Worm (Caenorhabditis elegans): ENCODE results near the gene srh-282.

srh-282 gene

DNA sequence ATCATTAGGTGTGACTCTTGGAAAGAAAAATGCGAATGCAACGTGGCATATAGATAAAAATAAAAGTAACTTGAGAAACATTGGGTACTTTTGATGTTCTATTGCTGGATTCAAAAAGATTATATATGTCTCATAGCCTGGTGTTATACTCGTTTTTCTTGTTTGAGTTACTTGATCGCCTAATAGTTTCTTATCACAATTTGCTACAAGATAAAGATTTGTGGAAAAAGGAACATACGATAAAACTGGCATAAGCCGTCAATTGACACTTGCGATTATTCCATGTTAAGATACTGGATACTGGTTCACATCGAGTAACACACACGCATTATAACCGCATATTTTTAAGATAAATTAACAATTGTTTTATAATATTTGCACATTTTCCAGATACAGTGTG, 20.7 kb downstream of the srh-282 start, which contains the start of gene grl-19:
TSS of gene grl-19 (minus strand) at position 101 of the 400 bp plus-strand sequence.
- TF ChIP-seq hmg-4 (GFP tag; optimal IDR thresholded peaks at IDR 0.05), result no peak
- no peak for TF ChIP-seq scrt-1 (GFP tag; IDR thresholded peaks at IDR 0.05)
- TF ChIP-seq ceh-13 (GFP tag; optimal IDR thresholded peaks at IDR 0.05), result no peak
- TF ChIP-seq pes-1 (GFP tag; IDR thresholded peaks at IDR 0.05), result no peak
- TF ChIP-seq aly-1 (tag; optimal IDR thresholded peaks at IDR 0.05), result no peak
- no peak for TF ChIP-seq F13C5.2 (tag; optimal IDR thresholded peaks at IDR 0.05)
- no peak for TF ChIP-seq tbx-37 (GFP tag; conservative IDR thresholded peaks at IDR 0.05)
- TF ChIP-seq B0310.2 (tag; optimal IDR thresholded peaks at IDR 0.05), result no peak
- TF ChIP-seq ama-1 (optimal IDR thresholded peaks at IDR 0.05), result no peak
- TF ChIP-seq ceh-36 (tag; optimal IDR thresholded peaks at IDR 0.05), result no peak
- no peak for TF ChIP-seq tra-4 (tag; optimal IDR thresholded peaks at IDR 0.05)
- TF ChIP-seq flt-1 (GFP tag; IDR thresholded peaks at IDR 0.05), result no peak
- no peak for TF ChIP-seq ets-7 (tag; optimal IDR thresholded peaks at IDR 0.05)
- no peak for TF ChIP-seq sea-1 (GFP tag; conservative IDR thresholded peaks at IDR 0.05)
- TF ChIP-seq hmbx-1 (tag; optimal IDR thresholded peaks at IDR 0.05), result no peak

DNA sequence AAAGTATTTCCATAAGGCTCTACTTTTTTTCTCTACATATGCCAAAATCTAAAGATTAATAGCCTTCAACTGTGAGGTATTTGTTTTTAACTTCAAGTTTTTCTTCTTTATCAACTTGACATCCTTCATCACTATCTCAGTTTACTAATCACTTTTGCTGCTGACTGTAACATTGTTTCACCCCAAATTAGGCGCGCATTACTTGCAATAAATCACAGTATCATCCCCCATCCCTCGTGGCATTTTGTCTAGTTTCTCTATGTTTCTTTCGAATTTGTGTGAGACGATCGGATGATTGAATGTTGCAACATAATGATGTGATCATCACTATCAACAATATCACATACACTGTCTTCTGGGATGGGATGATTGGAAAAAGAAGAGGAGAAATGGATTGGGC, 25.7 kb downstream of the srh-282 start:
- TF ChIP-seq ceh-36 (tag; optimal IDR thresholded peaks at IDR 0.05), result no peak
- no peak for TF ChIP-seq pes-1 (GFP tag; IDR thresholded peaks at IDR 0.05)
- no peak for TF ChIP-seq aly-1 (tag; optimal IDR thresholded peaks at IDR 0.05)
- TF ChIP-seq hmbx-1 (tag; optimal IDR thresholded peaks at IDR 0.05), result no peak
- no peak for TF ChIP-seq tra-4 (tag; optimal IDR thresholded peaks at IDR 0.05)
- no peak for TF ChIP-seq flt-1 (GFP tag; IDR thresholded peaks at IDR 0.05)
- TF ChIP-seq ets-7 (tag; optimal IDR thresholded peaks at IDR 0.05), result no peak
- no peak for TF ChIP-seq tbx-37 (GFP tag; conservative IDR thresholded peaks at IDR 0.05)
- no peak for TF ChIP-seq B0310.2 (tag; optimal IDR thresholded peaks at IDR 0.05)
- no peak for TF ChIP-seq hmg-4 (GFP tag; optimal IDR thresholded peaks at IDR 0.05)
- no peak for TF ChIP-seq sea-1 (GFP tag; conservative IDR thresholded peaks at IDR 0.05)
- no peak for TF ChIP-seq ceh-13 (GFP tag; optimal IDR thresholded peaks at IDR 0.05)
- no peak for TF ChIP-seq F13C5.2 (tag; optimal IDR thresholded peaks at IDR 0.05)
- TF ChIP-seq hnd-1 (tag; optimal IDR thresholded peaks at IDR 0.05), result no peak
- no peak for TF ChIP-seq ama-1 (optimal IDR thresholded peaks at IDR 0.05)
- no peak for TF ChIP-seq tbx-11 (GFP tag; IDR thresholded peaks at IDR 0.05)
- no peak for TF ChIP-seq scrt-1 (GFP tag; IDR thresholded peaks at IDR 0.05)

DNA sequence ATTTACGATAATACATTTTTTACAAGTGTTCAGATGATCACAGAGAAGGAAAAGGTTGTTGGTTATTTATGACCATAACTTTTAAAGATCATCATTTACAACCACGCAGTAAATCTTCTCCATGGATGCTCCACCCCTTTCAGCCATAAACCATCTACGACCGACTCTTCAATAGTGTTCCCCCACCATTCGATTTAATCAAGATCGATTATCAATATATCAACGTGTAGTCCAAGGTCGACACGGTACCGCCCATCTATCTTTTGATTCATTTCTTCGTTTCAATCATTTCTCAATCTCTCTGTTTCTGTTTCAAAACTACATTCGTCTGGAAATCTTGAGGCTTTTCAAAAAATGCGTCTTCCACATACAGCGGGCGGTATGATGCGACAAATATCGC, 28.4 kb downstream of the srh-282 start, which contains the start of gene aass-1:
TSS of gene aass-1 (plus strand) at position 301 of the 400 bp plus-strand sequence.
- TF ChIP-seq flt-1 (GFP tag; IDR thresholded peaks at IDR 0.05) (no peak), B0310.2 (tag; optimal IDR thresholded peaks at IDR 0.05) (no peak), F13C5.2 (tag; optimal IDR thresholded peaks at IDR 0.05) (no peak), tra-4 (tag; optimal IDR thresholded peaks at IDR 0.05) (no peak), tbx-11 (GFP tag; IDR thresholded peaks at IDR 0.05) (no peak), aly-1 (tag; optimal IDR thresholded peaks at IDR 0.05) (no peak), ceh-36 (tag; optimal IDR thresholded peaks at IDR 0.05) (no peak), hmbx-1 (tag; optimal IDR thresholded peaks at IDR 0.05) (no peak), ama-1 (optimal IDR thresholded peaks at IDR 0.05) (no peak), pes-1 (GFP tag; IDR thresholded peaks at IDR 0.05) (no peak), hmg-4 (GFP tag; optimal IDR thresholded peaks at IDR 0.05) (no peak)

DNA sequence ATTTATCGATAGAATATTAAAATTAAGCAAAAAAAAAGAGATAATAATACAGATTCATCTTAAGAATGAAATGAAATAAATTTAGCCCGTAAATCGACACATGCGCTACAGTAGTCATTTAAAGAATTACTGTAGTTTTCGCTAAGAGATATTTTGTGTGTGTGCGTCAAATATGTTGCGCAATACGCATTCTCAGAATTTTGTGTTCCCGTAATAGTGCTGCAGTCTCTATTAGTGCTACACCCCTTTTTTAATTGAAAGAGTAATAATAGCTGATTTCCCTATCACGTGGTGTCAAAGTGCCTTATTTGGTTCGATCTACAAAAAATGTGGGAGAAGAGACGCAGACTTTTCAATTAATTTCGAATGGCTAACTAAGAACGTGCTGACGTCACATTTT, 28.9 kb downstream of the srh-282 start:
- TF ChIP-seq flt-1 (GFP tag; IDR thresholded peaks at IDR 0.05) (no peak), ceh-36 (tag; optimal IDR thresholded peaks at IDR 0.05) (no peak), tra-4 (tag; optimal IDR thresholded peaks at IDR 0.05) (no peak), tbx-37 (GFP tag; conservative IDR thresholded peaks at IDR 0.05) (no peak), hmg-4 (GFP tag; optimal IDR thresholded peaks at IDR 0.05) (no peak), hnd-1 (tag; optimal IDR thresholded peaks at IDR 0.05) (no peak), ceh-13 (GFP tag; optimal IDR thresholded peaks at IDR 0.05) (no peak), aly-1 (tag; optimal IDR thresholded peaks at IDR 0.05) (no peak)

ce11 chrIV:240257-240754, 32.9 kb downstream of the srh-282 start, which contains the start of the genes fnta-1 and cogc-8:
Gene fnta-1, minus strand, starts transcription at chrIV:240307.
Gene cogc-8, plus strand, starts transcription at chrIV:240451.
- TF ChIP-seq ets-7 (tag; optimal IDR thresholded peaks at IDR 0.05) (no peak), F13C5.2 (tag; optimal IDR thresholded peaks at IDR 0.05) (peak; percentile 16)

DNA sequence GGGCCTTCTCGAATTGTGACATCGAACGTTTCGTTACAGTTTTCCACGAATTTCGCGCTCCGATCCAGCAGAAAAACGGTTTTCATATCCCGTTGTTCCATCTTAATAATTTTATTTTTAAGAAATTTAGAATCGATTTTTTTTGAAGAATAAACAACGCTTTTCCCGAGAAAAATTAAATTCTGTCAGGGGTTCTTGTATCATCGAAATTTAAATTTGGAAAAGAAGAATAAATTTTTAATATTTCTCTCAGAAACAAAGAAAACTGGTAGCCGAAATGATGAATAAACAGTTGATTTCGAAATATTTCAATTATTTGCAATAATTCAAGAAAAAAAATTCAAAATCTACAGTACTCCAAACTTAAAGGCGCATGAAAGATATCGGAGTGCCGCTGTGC, 35.8 kb downstream of the srh-282 start, which contains the start of gene ints-13:
TSS of gene ints-13 (minus strand) at position 101 of the 400 bp plus-strand sequence.
- TF ChIP-seq tbx-37 (GFP tag; conservative IDR thresholded peaks at IDR 0.05), result no peak
- TF ChIP-seq ama-1 (optimal IDR thresholded peaks at IDR 0.05), result peak; percentile 20

DNA sequence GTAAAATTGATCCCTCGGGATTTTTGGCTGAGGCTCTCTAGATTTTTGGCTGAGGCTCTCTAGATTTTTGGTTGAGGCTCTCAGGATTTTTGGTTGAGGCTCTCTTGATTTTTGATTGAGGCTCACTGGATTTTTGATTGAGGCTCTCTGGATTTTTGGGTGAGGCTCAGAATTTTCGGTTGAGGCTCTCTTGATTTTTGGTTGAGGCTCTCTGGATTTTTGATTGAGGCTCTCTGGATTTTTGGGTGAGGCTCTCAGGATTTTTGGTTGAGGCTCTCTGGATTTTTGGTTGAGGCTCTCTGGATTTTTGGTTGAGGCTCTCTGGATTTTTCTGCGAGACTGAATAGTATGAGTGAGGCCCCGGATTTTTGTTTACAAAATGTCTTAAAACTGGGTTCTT, 37.1 kb downstream of the srh-282 start:
- no peak for TF ChIP-seq aly-1 (tag; optimal IDR thresholded peaks at IDR 0.05)
- no peak for TF ChIP-seq pes-1 (GFP tag; IDR thresholded peaks at IDR 0.05)
- TF ChIP-seq ets-7 (tag; optimal IDR thresholded peaks at IDR 0.05), result no peak
- TF ChIP-seq hnd-1 (tag; optimal IDR thresholded peaks at IDR 0.05), result no peak
- TF ChIP-seq scrt-1 (GFP tag; IDR thresholded peaks at IDR 0.05), result no peak
- no peak for TF ChIP-seq F13C5.2 (tag; optimal IDR thresholded peaks at IDR 0.05)
- no peak for TF ChIP-seq ceh-13 (GFP tag; optimal IDR thresholded peaks at IDR 0.05)

DNA sequence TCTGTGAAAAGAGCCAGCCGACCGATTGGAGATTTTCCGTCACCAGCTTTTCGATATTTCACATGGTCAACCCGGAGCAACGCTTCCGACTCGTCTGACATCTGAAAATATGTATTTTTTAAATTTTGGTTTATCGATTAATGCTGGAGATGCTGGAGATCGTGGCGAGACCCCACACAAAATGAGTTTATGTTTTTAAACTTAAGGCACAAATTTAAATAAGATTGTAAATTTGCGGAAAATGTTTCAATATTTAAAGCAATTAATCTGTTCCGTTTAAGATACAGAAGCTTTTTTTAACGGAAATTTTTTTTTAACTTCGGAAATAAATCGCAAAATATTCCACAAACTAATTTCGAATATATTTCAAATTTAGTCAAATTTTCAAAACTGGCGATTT, 41.5 kb downstream of the srh-282 start, which contains the start of gene gtf-2H1:
TSS of gene gtf-2H1 (minus strand) at position 101 of the 400 bp plus-strand sequence.
- TF ChIP-seq ama-1 (optimal IDR thresholded peaks at IDR 0.05) (no peak), tbx-11 (GFP tag; IDR thresholded peaks at IDR 0.05) (no peak), B0310.2 (tag; optimal IDR thresholded peaks at IDR 0.05) (no peak), flt-1 (GFP tag; IDR thresholded peaks at IDR 0.05) (no peak), tbx-37 (GFP tag; conservative IDR thresholded peaks at IDR 0.05) (no peak), hmbx-1 (tag; optimal IDR thresholded peaks at IDR 0.05) (no peak), scrt-1 (GFP tag; IDR thresholded peaks at IDR 0.05) (no peak), ets-7 (tag; optimal IDR thresholded peaks at IDR 0.05) (no peak), F13C5.2 (tag; optimal IDR thresholded peaks at IDR 0.05) (no peak), hnd-1 (tag; optimal IDR thresholded peaks at IDR 0.05) (no peak), ceh-36 (tag; optimal IDR thresholded peaks at IDR 0.05) (no peak), hmg-4 (GFP tag; optimal IDR thresholded peaks at IDR 0.05) (no peak), aly-1 (tag; optimal IDR thresholded peaks at IDR 0.05) (no peak), tra-4 (tag; optimal IDR thresholded peaks at IDR 0.05) (no peak), sea-1 (GFP tag; conservative IDR thresholded peaks at IDR 0.05) (no peak), ceh-13 (GFP tag; optimal IDR thresholded peaks at IDR 0.05) (no peak), pes-1 (GFP tag; IDR thresholded peaks at IDR 0.05) (no peak)
